Worm (Caenorhabditis elegans) whole organism, midembryonic: ENCODE data around the gene fic-1.

Experiments
- T22C8.4 ChIP-seq: fragments of 200-800 bp; sonication (Bioruptor generic); IDR thresholded peaks from 2 replicates; pipeline ENCODE4 v1.3.6; 2022; ENCODE audit warnings: missing genetic modification characterization, missing compliant biosample characterization
- cog-1 ChIP-seq: sonication (generic microtip); optimal IDR thresholded peaks from 2 replicates; lab custom pipeline; 2016; ENCODE audit warnings: missing genetic modification characterization, missing compliant biosample characterization
- flt-1 ChIP-seq: fragments of 200-800 bp; sonication (Bioruptor generic); IDR thresholded peaks from 2 replicates; pipeline ENCODE4 v1.3.6; 2022; ENCODE audit warnings: missing genetic modification characterization, missing compliant biosample characterization
- klf-2 ChIP-seq: fragments of 200-800 bp; sonication (Bioruptor generic); conservative IDR thresholded peaks from 2 replicates; pipeline ENCODE4 v1.3.6; 2022; ENCODE audit warnings: missing genetic modification reagents, missing genetic modification characterization, missing compliant biosample characterization
- ref-1 ChIP-seq: fragments of 200-800 bp; sonication (Bioruptor generic); conservative IDR thresholded peaks from 2 replicates; pipeline ENCODE4 v1.3.6; 2022; ENCODE audit warnings: missing genetic modification reagents, missing genetic modification characterization, missing compliant biosample characterization
- ztf-29 ChIP-seq: fragments of 200-800 bp; sonication (Bioruptor generic); IDR thresholded peaks from 2 replicates; pipeline ENCODE4 v1.3.6; 2022; ENCODE audit warnings: missing genetic modification reagents, missing genetic modification characterization, missing compliant biosample characterization

DNA sequence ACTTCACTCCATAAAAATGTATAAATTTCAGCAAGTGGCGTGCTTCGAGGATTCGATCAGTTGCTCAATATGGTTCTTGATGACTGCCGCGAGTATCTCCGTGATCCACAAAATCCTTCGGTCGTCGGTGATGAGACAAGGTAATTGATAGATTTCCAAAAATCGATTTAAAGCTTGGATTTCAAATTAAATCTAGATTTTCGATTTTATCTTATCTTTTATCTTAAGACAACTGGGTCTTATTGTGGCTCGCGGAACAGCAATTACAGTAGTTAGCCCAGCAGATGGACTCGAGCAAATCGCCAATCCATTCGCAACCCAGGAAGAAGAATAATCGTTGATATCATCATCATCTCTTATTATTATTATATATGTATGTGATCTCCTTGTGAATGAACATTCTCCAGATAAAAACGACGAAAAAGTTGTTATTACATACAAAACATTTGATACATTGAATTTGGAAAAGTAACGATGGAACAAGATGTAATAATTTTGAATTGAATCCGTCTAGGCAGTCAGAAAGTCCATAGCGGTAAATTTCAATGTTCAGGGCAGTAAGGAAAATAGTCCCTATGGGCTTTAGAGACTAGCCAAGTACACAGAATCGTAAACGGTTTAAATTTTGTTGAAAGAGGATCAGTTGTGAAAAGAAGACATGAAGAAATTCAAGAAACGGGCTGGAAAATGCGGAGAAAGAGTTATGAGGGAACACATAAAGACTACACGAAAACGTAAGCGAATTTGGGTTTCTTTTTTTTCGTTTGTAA lies 3.3 kb upstream of the fic-1 start:
- TF ChIP-seq T22C8.4 (GFP tag; lab: Robert Waterston, UW): no peak
- TF ChIP-seq ztf-29 (GFP tag; lab: Robert Waterston, UW): no peak
- 0 out of 2 replicates have a peak, but pooled peaks have one; percentile 17 for TF ChIP-seq flt-1 (GFP tag; lab: Robert Waterston, UW)
- TF ChIP-seq cog-1: no peak
- no peak for TF ChIP-seq klf-2 (GFP tag; lab: Robert Waterston, UW)
- no peak for TF ChIP-seq ref-1
